Fruit fly (Drosophila melanogaster) whole organism, prepupa: ENCODE measurements around the gene UbcE2H.

Experiments
- CG10631 ChIP-seq: fragments of 200-800 bp; sonication (Bioruptor generic); optimal IDR thresholded peaks from 2 replicates; lab custom pipeline; 2016; ENCODE audit warnings: missing biosample characterization, missing genetic modification characterization
- CG11294 ChIP-seq: fragments of 200-800 bp; sonication (Bioruptor generic); IDR thresholded peaks from 2 replicates; pipeline ENCODE4 v1.3.6; 2022; ENCODE audit warnings: missing biosample characterization, missing genetic modification characterization
- CG11762 ChIP-seq: fragments of 200-800 bp; sonication (Bioruptor generic); optimal IDR thresholded peaks from 3 replicates; lab custom pipeline; 2016; ENCODE audit warnings: missing biosample characterization, missing genetic modification characterization; ENCODE audit not compliant: insufficient read depth
- CG11902 ChIP-seq: fragments of 200-800 bp; sonication (Bioruptor generic); optimal IDR thresholded peaks from 3 replicates; lab custom pipeline; 2016; ENCODE audit warnings: missing biosample characterization, missing genetic modification characterization
- CG15336 ChIP-seq: fragments of 200-800 bp; sonication (Bioruptor generic); IDR thresholded peaks from 2 replicates; pipeline ENCODE4 v1.3.6; 2022; ENCODE audit warnings: missing biosample characterization, missing genetic modification characterization
- CG1621 ChIP-seq: fragments of 200-800 bp; sonication (Bioruptor generic); optimal IDR thresholded peaks from 3 replicates; lab custom pipeline; 2018; ENCODE audit warnings: missing biosample characterization, mild to moderate bottlenecking, missing genetic modification characterization
- CG16779 ChIP-seq: fragments of 200-800 bp; sonication (Bioruptor generic); optimal IDR thresholded peaks from 3 replicates; lab custom pipeline; 2017; ENCODE audit warnings: missing biosample characterization, mild to moderate bottlenecking, missing genetic modification characterization
- CG3032 ChIP-seq: fragments of 200-800 bp; optimal IDR thresholded peaks from 2 replicates; lab custom pipeline; 2019; ENCODE audit warnings: missing biosample characterization, mild to moderate bottlenecking, missing genetic modification characterization, moderate library complexity
- CG32006 ChIP-seq: fragments of 200-800 bp; sonication (Bioruptor generic); optimal IDR thresholded peaks from 3 replicates; lab custom pipeline; 2017; ENCODE audit warnings: missing biosample characterization, mild to moderate bottlenecking, missing genetic modification characterization
- CG34406 ChIP-seq: fragments of 200-800 bp; sonication (Bioruptor generic); optimal IDR thresholded peaks from 3 replicates; lab custom pipeline; 2016; ENCODE audit warnings: missing biosample characterization, missing genetic modification characterization
- CG6163 ChIP-seq: fragments of 200-800 bp; sonication (Bioruptor generic); IDR thresholded peaks from 3 replicates; pipeline ENCODE4 v1.3.6; 2022; ENCODE audit warnings: missing biosample characterization, missing genetic modification characterization
- CG6276 ChIP-seq: fragments of 200-800 bp; sonication (Bioruptor generic); optimal IDR thresholded peaks from 2 replicates; lab custom pipeline; 2017; ENCODE audit warnings: missing biosample characterization, mild to moderate bottlenecking, missing genetic modification characterization
- CG6792 ChIP-seq: fragments of 200-800 bp; sonication (Bioruptor generic); optimal IDR thresholded peaks from 3 replicates; lab custom pipeline; 2016; ENCODE audit warnings: missing biosample characterization, missing genetic modification characterization
- CG6808 ChIP-seq: fragments of 200-800 bp; sonication (Bioruptor generic); optimal IDR thresholded peaks from 3 replicates; lab custom pipeline; 2017; ENCODE audit warnings: missing biosample characterization, missing genetic modification characterization, mild to moderate bottlenecking, moderate library complexity, missing genetic modification reagents
- CG7368 ChIP-seq: fragments of 200-800 bp; sonication (Bioruptor generic); optimal IDR thresholded peaks from 3 replicates; lab custom pipeline; 2016; ENCODE audit warnings: missing biosample characterization, missing genetic modification characterization
- CG8319 ChIP-seq: fragments of 200-800 bp; sonication (Bioruptor generic); optimal IDR thresholded peaks from 3 replicates; lab custom pipeline; 2016; ENCODE audit warnings: missing biosample characterization, missing genetic modification characterization
- CG9139 ChIP-seq: fragments of 200-800 bp; sonication (Bioruptor generic); optimal IDR thresholded peaks from 3 replicates; lab custom pipeline; 2017; ENCODE audit warnings: missing biosample characterization, mild to moderate bottlenecking, missing genetic modification characterization
- Eip75B ChIP-seq: fragments of 200-800 bp; sonication (Bioruptor generic); optimal IDR thresholded peaks from 3 replicates; lab custom pipeline; 2016; ENCODE audit warnings: missing biosample characterization, missing genetic modification characterization
- Eip93F ChIP-seq: fragments of 200-800 bp; sonication (Bioruptor generic); optimal IDR thresholded peaks from 2 replicates; lab custom pipeline; 2016; ENCODE audit warnings: missing biosample characterization, mild to moderate bottlenecking, missing genetic modification characterization
- Ets21C ChIP-seq: fragments of 200-800 bp; sonication (Bioruptor generic); optimal IDR thresholded peaks from 3 replicates; lab custom pipeline; 2016; ENCODE audit warnings: missing biosample characterization, missing genetic modification characterization
- Ets96B ChIP-seq: fragments of 200-800 bp; optimal IDR thresholded peaks from 2 replicates; lab custom pipeline; 2019; ENCODE audit warnings: missing biosample characterization, mild to moderate bottlenecking, missing genetic modification characterization, moderate library complexity
- Gug ChIP-seq: fragments of 200-800 bp; sonication (Bioruptor generic); IDR thresholded peaks from 2 replicates; pipeline ENCODE4 v1.3.6; 2022; ENCODE audit warnings: missing biosample characterization, missing genetic modification characterization
- Hr38 ChIP-seq: sonication (Bioruptor generic); optimal IDR thresholded peaks from 2 replicates; lab custom pipeline; 2016; ENCODE audit warnings: missing biosample characterization, missing genetic modification characterization
- Hr39 ChIP-seq: fragments of 200-800 bp; sonication (Bioruptor generic); optimal IDR thresholded peaks from 2 replicates; lab custom pipeline; 2016; ENCODE audit warnings: missing biosample characterization, missing genetic modification characterization
- Hr4 ChIP-seq: fragments of 200-800 bp; sonication (Bioruptor generic); optimal IDR thresholded peaks from 3 replicates; lab custom pipeline; 2016; ENCODE audit warnings: missing biosample characterization, missing genetic modification characterization
- OdsH ChIP-seq: fragments of 200-800 bp; sonication (Bioruptor generic); optimal IDR thresholded peaks from 3 replicates; lab custom pipeline; 2016; ENCODE audit warnings: missing biosample characterization, missing genetic modification characterization
- Smox ChIP-seq: fragments of 200-800 bp; sonication (Bioruptor generic); optimal IDR thresholded peaks from 3 replicates; lab custom pipeline; 2016; ENCODE audit warnings: missing biosample characterization, missing genetic modification characterization
- Sox14 ChIP-seq: fragments of 200-800 bp; sonication (Bioruptor generic); optimal IDR thresholded peaks from 3 replicates; lab custom pipeline; 2016; ENCODE audit warnings: missing biosample characterization, missing genetic modification characterization
- Sox15 ChIP-seq: fragments of 200-800 bp; sonication (Bioruptor generic); optimal IDR thresholded peaks from 3 replicates; lab custom pipeline; 2016; ENCODE audit warnings: missing biosample characterization, missing genetic modification characterization
- achi ChIP-seq: fragments of 200-800 bp; sonication (Bioruptor generic); optimal IDR thresholded peaks from 3 replicates; lab custom pipeline; 2016; ENCODE audit warnings: missing biosample characterization, missing genetic modification characterization
- acj6 ChIP-seq: fragments of 200-800 bp; sonication (Bioruptor generic); optimal IDR thresholded peaks from 3 replicates; lab custom pipeline; 2016; ENCODE audit warnings: missing biosample characterization, missing genetic modification characterization
- cyc ChIP-seq: fragments of 200-800 bp; sonication (Bioruptor generic); optimal IDR thresholded peaks from 3 replicates; lab custom pipeline; 2016; ENCODE audit warnings: missing biosample characterization, missing genetic modification characterization
- dac ChIP-seq: fragments of 200-800 bp; sonication (Bioruptor generic); optimal IDR thresholded peaks from 2 replicates; lab custom pipeline; 2017; ENCODE audit warnings: missing biosample characterization, mild to moderate bottlenecking, missing genetic modification characterization
- dsx ChIP-seq: fragments of 200-800 bp; optimal IDR thresholded peaks from 3 replicates; lab custom pipeline; 2019; ENCODE audit warnings: missing biosample characterization, mild to moderate bottlenecking, missing genetic modification characterization, moderate library complexity; ENCODE audit not compliant: poor library complexity, severe bottlenecking
- esn ChIP-seq: fragments of 200-800 bp; sonication (Bioruptor generic); optimal IDR thresholded peaks from 2 replicates; lab custom pipeline; 2016; ENCODE audit warnings: missing biosample characterization, mild to moderate bottlenecking, missing genetic modification characterization, moderate library complexity
- fd59A ChIP-seq: fragments of 200-800 bp; sonication (Bioruptor generic); optimal IDR thresholded peaks from 2 replicates; lab custom pipeline; 2017; ENCODE audit warnings: missing biosample characterization, mild to moderate bottlenecking, missing genetic modification characterization, missing genetic modification reagents
- fkh ChIP-seq: fragments of 200-800 bp; sonication (Bioruptor generic); optimal IDR thresholded peaks from 3 replicates; lab custom pipeline; 2017; ENCODE audit warnings: missing biosample characterization, mild to moderate bottlenecking, missing genetic modification characterization, moderate library complexity
- lz ChIP-seq: fragments of 200-800 bp; sonication (Bioruptor generic); optimal IDR thresholded peaks from 3 replicates; lab custom pipeline; 2016; ENCODE audit warnings: missing biosample characterization, missing genetic modification characterization
- net ChIP-seq: fragments of 200-800 bp; sonication (Bioruptor generic); optimal IDR thresholded peaks from 3 replicates; lab custom pipeline; 2016; ENCODE audit warnings: missing biosample characterization, missing genetic modification characterization
- pdm3 ChIP-seq: fragments of 200-800 bp; sonication (Bioruptor generic); optimal IDR thresholded peaks from 3 replicates; lab custom pipeline; 2016; ENCODE audit warnings: missing biosample characterization, missing genetic modification characterization
- salr ChIP-seq, 2 experiments: fragments of 200-800 bp; sonication (Bioruptor generic); optimal IDR thresholded peaks; 3 replicates each; lab custom pipeline; 2016 to 2018; ENCODE audit warnings: missing biosample characterization in 2 of 2, missing genetic modification characterization in 2 of 2, mild to moderate bottlenecking in 1 of 2
- spab ChIP-seq: fragments of 200-800 bp; sonication (Bioruptor generic); optimal IDR thresholded peaks from 2 replicates; lab custom pipeline; 2017; ENCODE audit warnings: missing biosample characterization, mild to moderate bottlenecking, missing genetic modification characterization, missing genetic modification reagents
- ss ChIP-seq, 2 experiments: fragments of 200-800 bp; sonication (Bioruptor generic); optimal IDR thresholded peaks; 2 replicates in 1 of 2; 3 replicates in 1 of 2; lab custom pipeline; 2017 to 2018; ENCODE audit warnings: mild to moderate bottlenecking in 2 of 2, missing biosample characterization in 2 of 2, missing genetic modification characterization in 2 of 2, moderate library complexity in 1 of 2
- svp ChIP-seq: fragments of 200-800 bp; sonication (Bioruptor generic); peaks from one replicate; lab custom pipeline; 2016; ENCODE audit warnings: missing biosample characterization, missing genetic modification characterization
- topi ChIP-seq: fragments of 200-800 bp; sonication (Bioruptor generic); optimal IDR thresholded peaks from 3 replicates; lab custom pipeline; 2016; ENCODE audit warnings: missing biosample characterization, missing genetic modification characterization
- vri ChIP-seq: fragments of 200-800 bp; sonication (Bioruptor generic); optimal IDR thresholded peaks from 3 replicates; lab custom pipeline; 2016; ENCODE audit warnings: missing biosample characterization, mild to moderate bottlenecking, missing genetic modification characterization

UbcE2H gene

DNA sequence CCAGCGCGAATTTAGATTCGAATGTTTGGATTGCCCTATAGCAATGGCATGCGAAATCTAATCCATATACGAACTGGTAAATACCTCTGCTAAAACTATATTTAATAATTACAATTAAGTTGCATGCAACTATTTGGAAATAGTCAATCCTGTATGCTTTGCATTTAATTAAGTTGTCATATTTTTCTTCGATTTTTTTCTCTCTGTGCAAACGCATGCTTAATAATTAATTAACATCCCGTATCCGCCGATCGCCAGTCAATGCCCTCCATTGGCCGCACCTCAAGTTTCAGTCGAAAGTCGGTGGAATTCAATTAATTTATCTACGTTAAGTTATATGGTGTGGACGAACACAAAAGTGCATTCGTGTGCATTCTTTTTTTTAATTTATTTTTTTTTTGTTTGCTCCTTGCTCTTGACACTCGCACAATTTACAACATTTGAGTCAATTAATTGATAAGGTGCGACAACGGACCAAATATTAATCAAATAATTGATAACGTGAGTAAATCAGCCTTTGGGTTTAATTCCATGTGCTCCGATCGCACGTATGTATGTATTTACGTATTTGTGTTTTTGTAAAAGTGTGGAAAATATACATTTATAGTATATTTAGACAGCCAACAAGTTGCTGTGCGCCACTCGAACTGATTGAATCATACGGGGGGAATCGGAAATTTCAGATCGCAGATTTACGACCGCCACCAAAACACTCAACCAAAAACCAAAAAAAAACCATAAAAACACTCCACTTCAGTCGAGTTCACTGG, 12.6 kb upstream of the UbcE2H start (continued):
- no peak for TF ChIP-seq OdsH (GFP tag; lab: Kevin White, UChicago)
- no peak for TF ChIP-seq Ets96B

- TF ChIP-seq fkh (peak; percentile 89), achi (GFP tag; lab: Kevin White, UChicago) (peak; percentile 90), svp (GFP tag; lab: Kevin White, UChicago) (peak; percentile 89), CG8319 (peak; percentile 64), acj6 (peak; percentile 92), dsx (GFP tag; lab: Kevin White, UChicago) (peak; percentile 92), CG15336 (GFP tag; lab: Robert Waterston, UW) (peak; percentile 97), Hr39 (GFP tag; lab: Kevin White, UChicago) (peak; percentile 75), CG10631 (GFP tag; lab: Kevin White, UChicago) (peak; percentile 91), Gug (GFP tag; lab: Robert Waterston, UW) (peak; percentile 95), Hr4 (peak; percentile 85), Sox14 (GFP tag; lab: Kevin White, UChicago) (peak; percentile 90), cyc (GFP tag; lab: Kevin White, UChicago) (peak; percentile 75), CG11294 (peak; percentile 93), Sox15 (GFP tag; lab: Kevin White, UChicago) (peak; percentile 74), Ets21C (GFP tag; lab: Kevin White, UChicago) (peak; percentile 43), salr (GFP tag; optimal IDR thresholded peaks at IDR 0.05; lab: Kevin White, UChicago) (peak; percentile 82 to 88), Hr38 (GFP tag; lab: Kevin White, UChicago) (peak; percentile 71), CG6163 (peak; percentile 95), vri (GFP tag; lab: Kevin White, UChicago) (peak; percentile 61), Eip93F (GFP tag; lab: Kevin White, UChicago) (no peak), spab (GFP tag; lab: Kevin White, UChicago) (peak; percentile 84), lz (GFP tag; lab: Kevin White, UChicago) (peak; percentile 74), CG6808 (GFP tag; lab: Kevin White, UChicago) (peak; percentile 88), CG1621 (peak; percentile 89), ss (GFP tag; optimal IDR thresholded peaks at IDR 0.05; lab: Kevin White, UChicago) (peak; percentile 86 to 93), OdsH (GFP tag; lab: Kevin White, UChicago) (peak; percentile 94), CG6792 (GFP tag; lab: Kevin White, UChicago) (peak; percentile 87), CG11762 (GFP tag; lab: Kevin White, UChicago) (peak; percentile 72), CG7368 (GFP tag; lab: Kevin White, UChicago) (peak; percentile 75), CG3032 (peak; percentile 87), CG9139 (peak; percentile 75), fd59A (peak; percentile 85), Eip75B (GFP tag; lab: Kevin White, UChicago) (peak; percentile 60), CG16779 (peak; percentile 57), CG11902 (GFP tag; lab: Kevin White, UChicago) (peak; percentile 69), net (GFP tag; lab: Kevin White, UChicago) (peak; percentile 93), topi (GFP tag; lab: Kevin White, UChicago) (peak; percentile 83), Ets96B (peak; percentile 90), pdm3 (GFP tag; lab: Kevin White, UChicago) (peak; percentile 94), esn (GFP tag; lab: Kevin White, UChicago) (peak; percentile 80), Smox (no peak), CG32006 (peak; percentile 94), CG34406 (GFP tag; lab: Kevin White, UChicago) (peak; percentile 80), CG6276 (peak; percentile 92), dac (GFP tag; lab: Kevin White, UChicago) (peak; percentile 86)
Observed at dm6 chrX:8101479-8102198, 7.8 kb upstream of the UbcE2H start, which contains the start of gene CG2258. TSS of gene CG2258 (minus strand) at chrX:8102095.
